Fruit fly (Drosophila melanogaster): ENCODE measurements around the gene alphaTub85E.
A peak's percentile ranks its signal among the peaks of the same experiment; 100 is the strongest.

Gene alphaTub85E

DNA sequence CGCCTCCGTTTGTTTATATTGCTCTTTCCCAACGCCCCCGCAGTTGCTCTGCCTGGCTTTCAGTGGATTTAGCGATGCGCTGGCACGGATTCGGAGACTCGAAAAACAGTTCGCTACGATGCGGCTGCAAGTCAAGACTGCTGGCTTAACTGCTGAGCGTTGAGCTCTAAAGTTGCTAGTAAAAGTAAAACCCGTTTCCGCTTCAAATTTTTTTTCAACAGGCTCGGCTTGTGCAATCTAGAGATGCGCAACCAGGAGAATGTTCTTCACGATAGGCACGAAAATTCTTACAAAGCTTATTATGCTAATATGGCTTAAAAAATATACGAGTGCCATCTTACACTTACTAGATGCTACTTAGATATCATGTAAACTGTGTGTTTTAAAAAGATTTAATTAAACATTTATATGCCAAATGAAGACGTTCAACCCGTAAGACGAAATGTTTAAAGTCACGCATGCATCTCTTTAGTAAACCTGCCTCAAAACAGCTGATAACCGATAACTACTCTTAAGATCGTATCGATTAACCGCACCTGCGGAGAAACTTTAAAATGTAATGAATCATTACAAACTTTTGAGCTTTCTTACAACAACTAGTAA is 14.3 kb upstream of the alphaTub85E start, which contains the start of gene CG12948 (continued):
- no peak for TF ChIP-seq Poxn (GFP tag; IDR thresholded peaks at IDR 0.05)
- no peak for TF ChIP-seq Nf-YC (tag; optimal IDR thresholded peaks at IDR 0.05)
- TF ChIP-seq CG9437 (GFP tag; optimal IDR thresholded peaks at IDR 0.05): peak; percentile 30
- TF ChIP-seq Atf6 (GFP tag; IDR thresholded peaks at IDR 0.05): peak; percentile 31; the same call in 1 of the 2 replicates
- TF ChIP-seq sr (GFP tag; IDR thresholded peaks at IDR 0.05): peak; percentile 93
- TF ChIP-seq tgo (GFP tag; IDR thresholded peaks at IDR 0.05): 0 out of 3 replicates have a peak, but pooled peaks have one; percentile 40
- TF ChIP-seq CG4404 (GFP tag; IDR thresholded peaks at IDR 0.05): 0 out of 2 replicates have a peak, but pooled peaks have one; percentile 28
- no peak for TF ChIP-seq CG9797 (GFP tag; optimal IDR thresholded peaks at IDR 0.05)
- no peak for TF ChIP-seq CG15011 (GFP tag; optimal IDR thresholded peaks at IDR 0.05)
- TF ChIP-seq peb (GFP tag; IDR thresholded peaks at IDR 0.05): no peak
- peak; percentile 62 for TF ChIP-seq pros (GFP tag; optimal IDR thresholded peaks at IDR 0.05)
- peak; percentile 4 for TF ChIP-seq fd64A (GFP tag; optimal IDR thresholded peaks at IDR 0.05)
- no peak for TF ChIP-seq ac (GFP tag; optimal IDR thresholded peaks at IDR 0.05)
- TF ChIP-seq CG8765 (GFP tag; IDR thresholded peaks at IDR 0.05): no peak
- TF ChIP-seq Antp (GFP tag; optimal IDR thresholded peaks at IDR 0.05): peak; percentile 41
- TF ChIP-seq dmrt11E (tag; optimal IDR thresholded peaks at IDR 0.05): peak; percentile 46
- TF ChIP-seq CG4282 (GFP tag; optimal IDR thresholded peaks at IDR 0.05): no peak
- peak; percentile 45 for TF ChIP-seq Dip3 (GFP tag; optimal IDR thresholded peaks at IDR 0.05)
- TF ChIP-seq CG12219 (GFP tag; optimal IDR thresholded peaks at IDR 0.05): peak; percentile 4
- peak; percentile 92 for TF ChIP-seq CG2129 (GFP tag; IDR thresholded peaks at IDR 0.05; ENCODE audit: partially characterized antibody)
- peak; percentile 79; the same call in 1 of the 3 replicates for TF ChIP-seq mld (GFP tag; IDR thresholded peaks at IDR 0.05; ENCODE audit: partially characterized antibody)
- TF ChIP-seq CG13287 (GFP tag; IDR thresholded peaks at IDR 0.05; ENCODE audit: partially characterized antibody): peak; percentile 96
- TF ChIP-seq otp (GFP tag; IDR thresholded peaks at IDR 0.05): no peak
- no peak for TF ChIP-seq CG10274 (GFP tag; optimal IDR thresholded peaks at IDR 0.05)
- peak; percentile 53 for TF ChIP-seq CG14014 (GFP tag; IDR thresholded peaks at IDR 0.05)
- TF ChIP-seq CG5953 (GFP tag; IDR thresholded peaks at IDR 0.05): no peak
- no peak for TF ChIP-seq cas (GFP tag; IDR thresholded peaks at IDR 0.05)
- peak; percentile 63; the same call in 1 of the 2 replicates for TF ChIP-seq ato (GFP tag; IDR thresholded peaks at IDR 0.05; ENCODE audit: partially characterized antibody)
- no peak for TF ChIP-seq CG7556 (GFP tag; optimal IDR thresholded peaks at IDR 0.05)
- peak; percentile 57 for TF ChIP-seq Fer1 (GFP tag; optimal IDR thresholded peaks at IDR 0.05)
- peak; percentile 13 for TF ChIP-seq CG1529 (GFP tag; optimal IDR thresholded peaks at IDR 0.05)
- TF ChIP-seq CG8290 (GFP tag; optimal IDR thresholded peaks at IDR 0.05): peak; percentile 8
- no peak for TF ChIP-seq CG8290 (tag; optimal IDR thresholded peaks at IDR 0.05)
- TF ChIP-seq Dref (GFP tag; IDR thresholded peaks at IDR 0.05): peak; percentile 56
- TF ChIP-seq cwo (GFP tag; optimal IDR thresholded peaks at IDR 0.05): no peak
- TF ChIP-seq sug (tag; optimal IDR thresholded peaks at IDR 0.05): peak; percentile 68
- TF ChIP-seq CG11696 (GFP tag; IDR thresholded peaks at IDR 0.05): no peak
- TF ChIP-seq CG31365 (tag; optimal IDR thresholded peaks at IDR 0.05): peak; percentile 19
- TF ChIP-seq CG13775 (GFP tag; optimal IDR thresholded peaks at IDR 0.05): peak; percentile 57
- no peak for TF ChIP-seq btn (GFP tag; optimal IDR thresholded peaks at IDR 0.05)
- no peak for TF ChIP-seq ara (GFP tag; IDR thresholded peaks at IDR 0.05)
- no peak for TF ChIP-seq p53 (GFP tag; optimal IDR thresholded peaks at IDR 0.05)
- peak; percentile 60 for TF ChIP-seq CG33557 (GFP tag; optimal IDR thresholded peaks at IDR 0.05)
- no peak for TF ChIP-seq Stat92E (GFP tag; optimal IDR thresholded peaks at IDR 0.05)
- peak; percentile 90 for TF ChIP-seq chinmo (GFP tag; IDR thresholded peaks at IDR 0.05; ENCODE audit: partially characterized antibody)
- TF ChIP-seq CG3065 (GFP tag; optimal IDR thresholded peaks at IDR 0.05): no peak
- TF ChIP-seq ERR (GFP tag; optimal IDR thresholded peaks at IDR 0.05): peak; percentile 29
- peak; percentile 66 for TF ChIP-seq B-H2 (GFP tag; optimal IDR thresholded peaks at IDR 0.05)
- no peak for TF ChIP-seq gt (GFP tag; IDR thresholded peaks at IDR 0.05)
- TF ChIP-seq Mes4 (GFP tag; optimal IDR thresholded peaks at IDR 0.05): no peak

All from whole organism, embryonic.